Fruit fly (Drosophila melanogaster) whole organism, embryonic: ENCODE data around the gene Cyp4ac2.

Source experiments
- ATbp ChIP-seq: fragments of 200-800 bp; sonication (Bioruptor generic); optimal IDR thresholded peaks from 2 replicates; lab custom pipeline; 2017; ENCODE audit warnings: missing biosample characterization, mild to moderate bottlenecking, missing genetic modification characterization, missing genetic modification reagents
- Awh ChIP-seq: fragments of 200-800 bp; sonication (Bioruptor generic); IDR thresholded peaks from 2 replicates; pipeline ENCODE4, ENCODE4 v1.3.6; 2022; ENCODE audit warnings: missing biosample characterization, missing genetic modification characterization
- CG10209 ChIP-seq: fragments of 200-800 bp; sonication (Bioruptor generic); optimal IDR thresholded peaks from 3 replicates; lab custom pipeline; 2017; ENCODE audit warnings: missing biosample characterization, mild to moderate bottlenecking, missing genetic modification characterization, missing genetic modification reagents
- CG10543 ChIP-seq: fragments of 200-800 bp; sonication (Bioruptor generic); optimal IDR thresholded peaks from 3 replicates; lab custom pipeline; 2017; ENCODE audit warnings: missing biosample characterization, mild to moderate bottlenecking, missing genetic modification characterization, moderate library complexity
- CG11093 ChIP-seq: fragments of 200-800 bp; sonication (Bioruptor generic); IDR thresholded peaks from 3 replicates; pipeline ENCODE4 v1.3.6; 2022; ENCODE audit warnings: missing biosample characterization, missing genetic modification characterization
- CG12391 ChIP-seq: fragments of 200-800 bp; sonication (Bioruptor generic); optimal IDR thresholded peaks from 3 replicates; lab custom pipeline; 2018; ENCODE audit warnings: missing biosample characterization, mild to moderate bottlenecking, missing genetic modification characterization, moderate library complexity
- CG15269 ChIP-seq: fragments of 200-800 bp; sonication (Bioruptor generic); optimal IDR thresholded peaks from 2 replicates; lab custom pipeline; 2018; ENCODE audit warnings: missing biosample characterization, mild to moderate bottlenecking, missing genetic modification characterization, moderate library complexity
- CG1529 ChIP-seq: fragments of 200-800 bp; sonication (Bioruptor generic); optimal IDR thresholded peaks from 3 replicates; lab custom pipeline; 2018; ENCODE audit warnings: missing biosample characterization, missing genetic modification characterization
- CG1602 ChIP-seq: fragments of 200-800 bp; sonication (Bioruptor generic); optimal IDR thresholded peaks from 3 replicates; lab custom pipeline; 2016; ENCODE audit warnings: missing biosample characterization, missing genetic modification characterization
- CG17568 ChIP-seq: fragments of 200-800 bp; sonication (Bioruptor generic); optimal IDR thresholded peaks from 2 replicates; lab custom pipeline; 2018; ENCODE audit warnings: missing biosample characterization, mild to moderate bottlenecking, missing genetic modification characterization, moderate library complexity
- CG17912 ChIP-seq: fragments of 200-800 bp; sonication (Bioruptor generic); optimal IDR thresholded peaks from 2 replicates; lab custom pipeline; 2018; ENCODE audit warnings: missing biosample characterization, mild to moderate bottlenecking, missing genetic modification characterization
- CG2712 ChIP-seq: fragments of 200-800 bp; optimal IDR thresholded peaks from 3 replicates; lab custom pipeline; 2019; ENCODE audit warnings: missing biosample characterization, mild to moderate bottlenecking, missing genetic modification characterization, moderate library complexity
- CG30431 ChIP-seq: fragments of 200-800 bp; sonication (Bioruptor generic); optimal IDR thresholded peaks from 2 replicates; lab custom pipeline; 2017; ENCODE audit warnings: missing biosample characterization, missing genetic modification characterization
- CG3838 ChIP-seq: fragments of 200-800 bp; sonication (Bioruptor generic); optimal IDR thresholded peaks from 3 replicates; lab custom pipeline; 2016; ENCODE audit warnings: missing biosample characterization, missing genetic modification characterization
- CG42726 ChIP-seq: fragments of 200-800 bp; sonication (Bioruptor generic); IDR thresholded peaks from 2 replicates; pipeline ENCODE4 v1.3.6; 2022; ENCODE audit warnings: missing biosample characterization, missing genetic modification characterization; ENCODE audit not compliant: partially characterized antibody
- CG4360 ChIP-seq: fragments of 200-800 bp; sonication (Bioruptor generic); IDR thresholded peaks from 2 replicates; pipeline ENCODE4 v1.3.6; 2022; ENCODE audit warnings: missing biosample characterization, missing genetic modification characterization
- CG6813 ChIP-seq: fragments of 200-800 bp; sonication (Bioruptor generic); optimal IDR thresholded peaks from 2 replicates; lab custom pipeline; 2017; ENCODE audit warnings: missing biosample characterization, missing genetic modification characterization, mild to moderate bottlenecking, moderate library complexity, missing genetic modification reagents
- CG6854 ChIP-seq: fragments of 200-800 bp; sonication (Bioruptor generic); optimal IDR thresholded peaks from 3 replicates; lab custom pipeline; 2017; ENCODE audit warnings: missing biosample characterization, mild to moderate bottlenecking, missing genetic modification characterization
- CG7987 ChIP-seq: fragments of 200-800 bp; sonication (Bioruptor generic); optimal IDR thresholded peaks from 2 replicates; lab custom pipeline; 2018; ENCODE audit warnings: missing biosample characterization, mild to moderate bottlenecking, missing genetic modification characterization, moderate library complexity
- CG9817 ChIP-seq: fragments of 200-800 bp; sonication (Bioruptor generic); optimal IDR thresholded peaks from 2 replicates; lab custom pipeline; 2018; ENCODE audit warnings: missing biosample characterization, mild to moderate bottlenecking, missing genetic modification characterization, moderate library complexity
- Dp ChIP-seq: fragments of 200-800 bp; sonication (Bioruptor generic); optimal IDR thresholded peaks from 2 replicates; lab custom pipeline; 2018; ENCODE audit warnings: missing biosample characterization, mild to moderate bottlenecking, missing genetic modification characterization, moderate library complexity
- GATAe ChIP-seq: fragments of 200-800 bp; sonication (Bioruptor generic); conservative IDR thresholded peaks from 2 replicates; pipeline ENCODE4 v1.3.6; 2022; ENCODE audit warnings: missing biosample characterization, missing genetic modification characterization
- HLHmδ ChIP-seq: fragments of 200-800 bp; sonication (Bioruptor generic); optimal IDR thresholded peaks from 2 replicates; lab custom pipeline; 2018; ENCODE audit warnings: missing biosample characterization, mild to moderate bottlenecking, missing genetic modification characterization, moderate library complexity
- Lpt ChIP-seq: fragments of >200 bp; optimal IDR thresholded peaks from 2 replicates; lab custom pipeline; 2018; ENCODE audit warnings: missing biosample characterization, missing genetic modification characterization
- Max ChIP-seq: fragments of 200-800 bp; sonication (Bioruptor generic); optimal IDR thresholded peaks from 2 replicates; lab custom pipeline; 2016; ENCODE audit warnings: missing biosample characterization, mild to moderate bottlenecking, missing genetic modification characterization
- Side ChIP-seq: fragments of 200-800 bp; sonication (Bioruptor generic); optimal IDR thresholded peaks from 2 replicates; lab custom pipeline; 2016; ENCODE audit warnings: missing biosample characterization, missing genetic modification characterization
- Sin3A ChIP-seq: fragments of >200 bp; optimal IDR thresholded peaks from 2 replicates; lab custom pipeline; 2018
- TFAM ChIP-seq: fragments of 200-800 bp; sonication (Bioruptor generic); optimal IDR thresholded peaks from 2 replicates; lab custom pipeline; 2017; ENCODE audit warnings: missing biosample characterization, missing genetic modification characterization, inconsistent platforms
- Vsx1 ChIP-seq: fragments of 200-800 bp; sonication (Bioruptor generic); optimal IDR thresholded peaks from 2 replicates; lab custom pipeline; 2017; ENCODE audit warnings: missing biosample characterization, mild to moderate bottlenecking, missing genetic modification characterization, missing genetic modification reagents
- aop ChIP-seq: fragments of 200-800 bp; sonication (Bioruptor generic); IDR thresholded peaks from 2 replicates; pipeline ENCODE4 v1.3.6; 2022; ENCODE audit warnings: missing biosample characterization, missing genetic modification characterization
- ase ChIP-seq: fragments of 200-800 bp; sonication (Bioruptor generic); IDR thresholded peaks from 3 replicates; pipeline ENCODE4 v1.3.6; 2022; ENCODE audit warnings: missing biosample characterization, missing genetic modification characterization
- btn ChIP-seq: fragments of 200-800 bp; sonication (Bioruptor generic); optimal IDR thresholded peaks from 2 replicates; lab custom pipeline; 2016; ENCODE audit warnings: missing biosample characterization, missing genetic modification characterization
- chn ChIP-seq: fragments of 200-800 bp; sonication (Bioruptor generic); optimal IDR thresholded peaks from 2 replicates; lab custom pipeline; 2016; ENCODE audit warnings: missing biosample characterization, missing genetic modification characterization
- crp ChIP-seq, 2 experiments: fragments of 200-800 bp; sonication (Bioruptor generic); optimal IDR thresholded peaks; 2 replicates in 1 of 2; 3 replicates in 1 of 2; lab custom pipeline; 2017; ENCODE audit warnings: missing biosample characterization in 2 of 2, missing genetic modification characterization in 2 of 2, mild to moderate bottlenecking in 1 of 2, moderate library complexity in 1 of 2
- dan ChIP-seq: fragments of 200-800 bp; sonication (Bioruptor generic); IDR thresholded peaks from 2 replicates; pipeline ENCODE4 v1.3.6; 2022; ENCODE audit warnings: missing biosample characterization, missing genetic modification characterization
- eyg ChIP-seq: fragments of 200-800 bp; sonication (Bioruptor generic); optimal IDR thresholded peaks from 3 replicates; lab custom pipeline; 2016; ENCODE audit warnings: missing biosample characterization, missing genetic modification characterization
- fd96Cb ChIP-seq: fragments of 200-800 bp; sonication (Bioruptor generic); optimal IDR thresholded peaks from 2 replicates; lab custom pipeline; 2018; ENCODE audit warnings: missing biosample characterization, mild to moderate bottlenecking, missing genetic modification characterization, moderate library complexity
- gcm2 ChIP-seq: fragments of 200-800 bp; sonication (Bioruptor generic); optimal IDR thresholded peaks from 2 replicates; lab custom pipeline; 2016; ENCODE audit warnings: missing biosample characterization, missing genetic modification characterization
- gsb-n ChIP-seq: fragments of 200-800 bp; sonication (Bioruptor generic); optimal IDR thresholded peaks from 3 replicates; lab custom pipeline; 2018; ENCODE audit warnings: missing biosample characterization, mild to moderate bottlenecking, missing genetic modification characterization
- h ChIP-seq: fragments of >200 bp; optimal IDR thresholded peaks from 2 replicates; lab custom pipeline; 2017
- kni ChIP-seq: fragments of 200-800 bp; sonication (Bioruptor generic); optimal IDR thresholded peaks from 3 replicates; lab custom pipeline; 2017; ENCODE audit warnings: mild to moderate bottlenecking, missing biosample characterization, missing genetic modification reagents, missing genetic modification characterization
- onecut ChIP-seq: fragments of 200-800 bp; sonication (Bioruptor generic); IDR thresholded peaks from 2 replicates; pipeline ENCODE4 v1.3.6; 2022; ENCODE audit warnings: missing biosample characterization, missing genetic modification characterization
- pfk ChIP-seq: fragments of 200-800 bp; sonication (Bioruptor generic); optimal IDR thresholded peaks from 2 replicates; lab custom pipeline; 2018; ENCODE audit warnings: missing biosample characterization, mild to moderate bottlenecking, missing genetic modification characterization, moderate library complexity
- pita ChIP-seq: fragments of 200-800 bp; sonication (Bioruptor generic); optimal IDR thresholded peaks from 2 replicates; lab custom pipeline; 2017; ENCODE audit warnings: missing biosample characterization, mild to moderate bottlenecking, missing genetic modification characterization
- repo ChIP-seq: fragments of 200-800 bp; sonication (Bioruptor generic); optimal IDR thresholded peaks from 2 replicates; lab custom pipeline; 2016; ENCODE audit warnings: missing biosample characterization, missing genetic modification characterization
- ro ChIP-seq: fragments of 200-800 bp; sonication (Bioruptor generic); IDR thresholded peaks from 2 replicates; pipeline ENCODE4 v1.3.6; 2022; ENCODE audit warnings: missing biosample characterization, missing genetic modification characterization
- sens ChIP-seq: fragments of 200-800 bp; sonication (Bioruptor generic); peaks from one replicate; lab custom pipeline; 2016; ENCODE audit warnings: missing biosample characterization, missing genetic modification characterization
- so ChIP-seq: fragments of 200-800 bp; sonication (Bioruptor generic); IDR thresholded peaks from 3 replicates; pipeline ENCODE4 v1.3.6; 2022; ENCODE audit warnings: missing biosample characterization, missing genetic modification characterization
- ssp ChIP-seq: fragments of 200-800 bp; sonication (Bioruptor generic); IDR thresholded peaks from 2 replicates; pipeline ENCODE4 v1.3.6; 2022; ENCODE audit warnings: missing biosample characterization, missing genetic modification characterization
- vnd ChIP-seq: fragments of 200-800 bp; sonication (Bioruptor generic); IDR thresholded peaks from 3 replicates; pipeline ENCODE4 v1.3.6; 2022; ENCODE audit warnings: missing biosample characterization, missing genetic modification characterization; ENCODE audit not compliant: partially characterized antibody
- yki ChIP-seq: fragments of >200 bp; optimal IDR thresholded peaks from 3 replicates; lab custom pipeline; 2018

The Cyp4ac2 gene

dm6 chr2L:5298978-5299627 lies 32.9 kb downstream of the Cyp4ac2 start (continued):
- TF ChIP-seq so (GFP tag; lab: Robert Waterston, UW) (peak; percentile 91), CG17912 (GFP tag; lab: Kevin White, UChicago) (no peak), CG42726 (GFP tag; lab: Robert Waterston, UW) (no peak), CG2712 (tag; lab: Kevin White, UChicago) (peak; percentile 88), CG7987 (GFP tag; lab: Kevin White, UChicago) (peak; percentile 4), CG4360 (GFP tag; lab: Robert Waterston, UW) (no peak), h (lab: Kevin White, UChicago) (no peak), ro (GFP tag; lab: Robert Waterston, UW) (peak; percentile 25; the same call in 1 of the 2 replicates), CG6813 (GFP tag; lab: Kevin White, UChicago) (peak; percentile 66), Dp (no peak), chn (GFP tag; lab: Kevin White, UChicago) (peak; percentile 78), HLHmδ (GFP tag; lab: Kevin White, UChicago) (no peak), fd96Cb (tag; lab: Kevin White, UChicago) (peak; percentile 90), dan (GFP tag; lab: Robert Waterston, UW) (no peak), btn (GFP tag; lab: Kevin White, UChicago) (no peak), CG10209 (peak; percentile 83), crp (GFP tag; optimal IDR thresholded peaks at IDR 0.05; lab: Kevin White, UChicago) (peak in 1 of 2 experiments; percentile 13), Vsx1 (GFP tag; lab: Kevin White, UChicago) (peak; percentile 51), GATAe (GFP tag; lab: Robert Waterston, UW) (peak; percentile 25; the same call in 1 of the 2 replicates), ssp (GFP tag; lab: Robert Waterston, UW) (peak; percentile 51), ase (GFP tag; lab: Robert Waterston, UW) (peak; percentile 64; the same call in 2 of the 3 replicates), CG10543 (GFP tag; lab: Kevin White, UChicago) (peak; percentile 78), aop (no peak), CG30431 (GFP tag; lab: Kevin White, UChicago) (peak; percentile 50), sens (GFP tag; lab: Kevin White, UChicago) (peak; percentile 96), Lpt (no peak), CG12391 (tag; lab: Kevin White, UChicago) (peak; percentile 93), vnd (GFP tag; lab: Robert Waterston, UW) (no peak), Max (GFP tag; lab: Kevin White, UChicago) (peak; percentile 46), CG6854 (GFP tag; lab: Kevin White, UChicago) (peak; percentile 67), CG1602 (GFP tag; lab: Kevin White, UChicago) (peak; percentile 82), Side (GFP tag; lab: Kevin White, UChicago) (no peak), onecut (GFP tag; lab: Robert Waterston, UW) (peak; percentile 39; the same call in 1 of the 2 replicates), CG11093 (GFP tag; lab: Robert Waterston, UW) (peak; percentile 74; the same call in 2 of the 3 replicates), ATbp (GFP tag; lab: Kevin White, UChicago) (peak; percentile 95), kni (peak; percentile 19), CG1529 (peak; percentile 92), CG15269 (tag; lab: Kevin White, UChicago) (peak; percentile 89), CG9817 (peak; percentile 68), gcm2 (peak; percentile 70), repo (GFP tag; lab: Kevin White, UChicago) (no peak), eyg (GFP tag; lab: Kevin White, UChicago) (no peak), gsb-n (tag; lab: Kevin White, UChicago) (peak; percentile 91), CG17568 (GFP tag; lab: Kevin White, UChicago) (peak; percentile 82), Awh (GFP tag; lab: Robert Waterston, UW) (peak; percentile 91), pita (no peak), pfk (GFP tag; lab: Kevin White, UChicago) (no peak), TFAM (no peak), Sin3A (lab: Kevin White, UChicago) (no peak), yki (lab: Kevin White, UChicago) (no peak), CG3838 (GFP tag; lab: Kevin White, UChicago) (no peak)
